Worm (Caenorhabditis elegans): ENCODE measurements around the gene R151.1.

R151.1 gene

ce11 chrIII:7179538-7180301 lies 36.6 kb upstream of the R151.1 start, which contains the start of the genes rps-14 and rpl-36:
Gene rps-14, minus strand, starts transcription at chrIII:7179588.
Gene rpl-36, plus strand, starts transcription at chrIII:7180251.
- TF ChIP-seq aly-2 (tag; optimal IDR thresholded peaks at IDR 0.05) (no peak), elt-2 (tag; optimal IDR thresholded peaks at IDR 0.05) (peak; percentile 61), nhr-237 (tag; optimal IDR thresholded peaks at IDR 0.05) (no peak), tbx-2 (tag; optimal IDR thresholded peaks at IDR 0.05) (peak; percentile 30), nhr-67 (tag; optimal IDR thresholded peaks at IDR 0.05) (no peak), skn-1 (tag; optimal IDR thresholded peaks at IDR 0.05) (peak; percentile 90), unc-39 (tag; optimal IDR thresholded peaks at IDR 0.05) (no peak), jun-1 (tag; optimal IDR thresholded peaks at IDR 0.05) (peak; percentile 72), zag-1 (tag; optimal IDR thresholded peaks at IDR 0.05) (no peak), ztf-4 (tag; optimal IDR thresholded peaks at IDR 0.05) (peak; percentile 62), daf-12 (tag; optimal IDR thresholded peaks at IDR 0.05) (no peak), nhr-76 (tag; optimal IDR thresholded peaks at IDR 0.05) (peak; percentile 8), ceh-9 (tag; optimal IDR thresholded peaks at IDR 0.05) (no peak), unc-62 (GFP tag; optimal IDR thresholded peaks at IDR 0.05) (no peak), ceh-28 (tag; optimal IDR thresholded peaks at IDR 0.05) (peak; percentile 40), fkh-10 (GFP tag; optimal IDR thresholded peaks at IDR 0.05) (peak; percentile 61), eor-1 (tag; optimal IDR thresholded peaks at IDR 0.05) (no peak), nhr-23 (tag; optimal IDR thresholded peaks at IDR 0.05) (peak; percentile 94), mml-1 (tag; optimal IDR thresholded peaks at IDR 0.05) (no peak), ceh-82 (tag; optimal IDR thresholded peaks at IDR 0.05) (no peak), snpc-4 (tag; optimal IDR thresholded peaks at IDR 0.05) (peak; percentile 65), lin-39 (tag; optimal IDR thresholded peaks at IDR 0.05) (peak; percentile 93), elt-3 (tag; optimal IDR thresholded peaks at IDR 0.05) (no peak), ama-1 (optimal IDR thresholded peaks at IDR 0.05) (peak; percentile 85), fos-1 (tag; optimal IDR thresholded peaks at IDR 0.05) (no peak), lin-15B (tag; optimal IDR thresholded peaks at IDR 0.05) (peak; percentile 96), lsy-12 (tag; optimal IDR thresholded peaks at IDR 0.05) (peak; percentile 91), nhr-25 (tag; optimal IDR thresholded peaks at IDR 0.05) (peak; percentile 95), nhr-12 (tag; optimal IDR thresholded peaks at IDR 0.05) (no peak), nfya-1 (tag; optimal IDR thresholded peaks at IDR 0.05; ENCODE audit: insufficient read depth) (peak; percentile 96), nhr-43 (tag; optimal IDR thresholded peaks at IDR 0.05; ENCODE audit: poor library complexity, severe bottlenecking) (peak; percentile 68), fkh-2 (tag; optimal IDR thresholded peaks at IDR 0.05) (no peak), ZK546.5 (tag; optimal IDR thresholded peaks at IDR 0.05) (peak; percentile 74), pha-4 (tag; optimal IDR thresholded peaks at IDR 0.05) (peak; percentile 96), nhr-28 (tag; optimal IDR thresholded peaks at IDR 0.05) (no peak), ceh-16 (tag; optimal IDR thresholded peaks at IDR 0.05) (no peak), pqm-1 (tag; optimal IDR thresholded peaks at IDR 0.05) (peak; percentile 78), mdl-1 (tag; optimal IDR thresholded peaks at IDR 0.05) (no peak), ztf-11 (tag; optimal IDR thresholded peaks at IDR 0.05) (no peak), egl-27 (tag; optimal IDR thresholded peaks at IDR 0.05) (peak; percentile 81), hmg-11 (tag; optimal IDR thresholded peaks at IDR 0.05) (peak; percentile 67), R02D3.7 (tag; optimal IDR thresholded peaks at IDR 0.05) (peak; percentile 84), nhr-77 (tag; optimal IDR thresholded peaks at IDR 0.05) (no peak), sea-2 (GFP tag; optimal IDR thresholded peaks at IDR 0.05) (no peak), elt-1 (tag; optimal IDR thresholded peaks at IDR 0.05) (peak; percentile 33), egl-5 (tag; optimal IDR thresholded peaks at IDR 0.05) (peak; percentile 78), nhr-11 (tag; optimal IDR thresholded peaks at IDR 0.05) (peak; percentile 61)

All from whole organism, L3 larva.